Fruit fly (Drosophila melanogaster): ENCODE data around the gene Rala.

Gene Rala

dm6 chrX:3695151-3695988 lies 24.1 kb downstream of the Rala start (continued):
- no peak for TF ChIP-seq slp2 (GFP tag; optimal IDR thresholded peaks at IDR 0.05)
- TF ChIP-seq Bteb2 (GFP tag; optimal IDR thresholded peaks at IDR 0.05) = no peak
- no peak for TF ChIP-seq MESR4 (GFP tag; optimal IDR thresholded peaks at IDR 0.05)
- no peak for TF ChIP-seq p53 (GFP tag; optimal IDR thresholded peaks at IDR 0.05)
- no peak for TF ChIP-seq mam (GFP tag; optimal IDR thresholded peaks at IDR 0.05)
- TF ChIP-seq trh (GFP tag; optimal IDR thresholded peaks at IDR 0.05) = no peak
- TF ChIP-seq CG3281 (GFP tag; optimal IDR thresholded peaks at IDR 0.05) = no peak
- no peak for TF ChIP-seq caup (GFP tag; optimal IDR thresholded peaks at IDR 0.05; ENCODE audit: severe bottlenecking)
- peak in 1 of 2 experiments; percentile 86 for TF ChIP-seq bsh (GFP tag; optimal IDR thresholded peaks at IDR 0.05)
- no peak; the same call in 1 of the 2 replicates for TF ChIP-seq Xrp1 (GFP tag; IDR thresholded peaks at IDR 0.05)
- TF ChIP-seq tna (GFP tag; IDR thresholded peaks at IDR 0.05; ENCODE audit: partially characterized antibody) = no peak
- TF ChIP-seq H15 (GFP tag; IDR thresholded peaks at IDR 0.05) = no peak
- no peak for TF ChIP-seq Nf-YB (GFP tag; optimal IDR thresholded peaks at IDR 0.05)
- TF ChIP-seq CG4404 (GFP tag; IDR thresholded peaks at IDR 0.05) = no peak
- TF ChIP-seq slbo (GFP tag; IDR thresholded peaks at IDR 0.05) = peak; percentile 34; the same call in 1 of the 2 replicates
- no peak for TF ChIP-seq dpn (GFP tag; optimal IDR thresholded peaks at IDR 0.05)
- TF ChIP-seq gcm (GFP tag; optimal IDR thresholded peaks at IDR 0.05) = no peak
- no peak for TF ChIP-seq ham (GFP tag; IDR thresholded peaks at IDR 0.05)
- no peak for TF ChIP-seq CG7963 (GFP tag; IDR thresholded peaks at IDR 0.05; ENCODE audit: partially characterized antibody)
- TF ChIP-seq PHDP (tag; optimal IDR thresholded peaks at IDR 0.05) = peak; percentile 17
- no peak for TF ChIP-seq jing (GFP tag; optimal IDR thresholded peaks at IDR 0.05)
- no peak for TF ChIP-seq Sry-δ (GFP tag; optimal IDR thresholded peaks at IDR 0.05)
- no peak for TF ChIP-seq row (GFP tag; IDR thresholded peaks at IDR 0.05)
- no peak for TF ChIP-seq CG15073 (GFP tag; optimal IDR thresholded peaks at IDR 0.05)
- TF ChIP-seq unpg (GFP tag; optimal IDR thresholded peaks at IDR 0.05) = peak; percentile 4
- no peak for TF ChIP-seq CG9797 (GFP tag; optimal IDR thresholded peaks at IDR 0.05)
- no peak for TF ChIP-seq lov (optimal IDR thresholded peaks at IDR 0.05)
- TF ChIP-seq lov (GFP tag; IDR thresholded peaks at IDR 0.05) = no peak
- TF ChIP-seq Blimp-1 (GFP tag; optimal IDR thresholded peaks at IDR 0.05) = no peak
- TF ChIP-seq CG3065 (GFP tag; optimal IDR thresholded peaks at IDR 0.05) = no peak
- TF ChIP-seq HLH4C (GFP tag; IDR thresholded peaks at IDR 0.05; ENCODE audit: partially characterized antibody) = no peak
- peak; percentile 10; the same call in 1 of the 2 replicates for TF ChIP-seq Adf1 (GFP tag; IDR thresholded peaks at IDR 0.05)
- no peak for TF ChIP-seq CG17186 (GFP tag; optimal IDR thresholded peaks at IDR 0.05)
- TF ChIP-seq gce (GFP tag; IDR thresholded peaks at IDR 0.05) = no peak
- TF ChIP-seq bab2 (GFP tag; optimal IDR thresholded peaks at IDR 0.05) = no peak
- peak; percentile 19 for TF ChIP-seq kah (GFP tag; optimal IDR thresholded peaks at IDR 0.05)
- no peak for TF ChIP-seq dmrt11E (tag; optimal IDR thresholded peaks at IDR 0.05)
- no peak for TF ChIP-seq CG14014 (GFP tag; IDR thresholded peaks at IDR 0.05)
- peak; percentile 13 for TF ChIP-seq CG12391 (tag; optimal IDR thresholded peaks at IDR 0.05)
- TF ChIP-seq grau (tag; optimal IDR thresholded peaks at IDR 0.05) = peak; percentile 30
- no peak for TF ChIP-seq Sin3A (optimal IDR thresholded peaks at IDR 0.05)
- no peak for TF ChIP-seq exex (tag; optimal IDR thresholded peaks at IDR 0.05)
- no peak for TF ChIP-seq ewg (GFP tag; optimal IDR thresholded peaks at IDR 0.05)
- no peak for TF ChIP-seq CG17359 (tag; optimal IDR thresholded peaks at IDR 0.05)
- TF ChIP-seq chinmo (GFP tag; IDR thresholded peaks at IDR 0.05; ENCODE audit: partially characterized antibody) = peak; percentile 85; the same call in 2 of the 4 replicates
- TF ChIP-seq Dek (tag; optimal IDR thresholded peaks at IDR 0.05) = peak; percentile 22
- no peak for TF ChIP-seq Ptx1 (GFP tag; IDR thresholded peaks at IDR 0.05)
- no peak for TF ChIP-seq Lim3 (GFP tag; IDR thresholded peaks at IDR 0.05)
- no peak for TF ChIP-seq ato (GFP tag; IDR thresholded peaks at IDR 0.05; ENCODE audit: partially characterized antibody)
